Worm (Caenorhabditis elegans): Measurements from ENCODE around the gene hyl-1.

DNA sequence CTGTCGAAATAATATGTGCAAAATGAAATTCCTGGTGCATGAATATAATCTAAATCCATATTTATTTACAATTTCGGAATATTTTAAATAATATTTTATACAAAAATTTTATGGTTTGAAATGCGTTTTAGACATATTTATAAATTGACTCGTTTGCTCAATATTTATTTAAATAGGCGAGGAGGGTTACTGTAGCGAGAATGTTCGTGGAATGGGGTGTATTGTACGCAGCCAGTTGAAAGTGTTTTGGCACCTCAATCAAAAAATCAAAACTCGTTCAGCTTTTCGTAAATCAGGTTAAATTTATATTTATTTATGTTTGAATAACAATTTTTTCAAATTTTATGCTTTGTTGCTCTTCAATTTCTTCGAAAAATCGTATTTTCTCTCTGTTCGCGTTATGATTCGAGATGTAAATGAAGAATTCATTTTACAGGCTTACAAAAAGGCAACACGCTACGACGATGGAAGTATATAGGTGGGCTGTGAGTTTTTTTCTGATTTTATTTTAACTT lies at the start of gene hyl-1:
- TF ChIP-seq elt-1 (tag; optimal IDR thresholded peaks at IDR 0.05) (no peak), nhr-77 (tag; optimal IDR thresholded peaks at IDR 0.05) (no peak), elt-3 (tag; optimal IDR thresholded peaks at IDR 0.05) (no peak), peb-1 (tag; optimal IDR thresholded peaks at IDR 0.05) (no peak), snpc-4 (tag; optimal IDR thresholded peaks at IDR 0.05) (no peak), lin-39 (tag; optimal IDR thresholded peaks at IDR 0.05) (no peak), lin-11 (tag; optimal IDR thresholded peaks at IDR 0.05) (no peak), skn-1 (tag; optimal IDR thresholded peaks at IDR 0.05) (no peak), zag-1 (tag; optimal IDR thresholded peaks at IDR 0.05) (no peak), ztf-11 (tag; optimal IDR thresholded peaks at IDR 0.05) (no peak), unc-39 (tag; optimal IDR thresholded peaks at IDR 0.05) (no peak), nhr-12 (tag; optimal IDR thresholded peaks at IDR 0.05) (no peak), ztf-4 (tag; optimal IDR thresholded peaks at IDR 0.05) (no peak)
